Worm (Caenorhabditis elegans): ENCODE results near the gene frm-2.
A peak's percentile ranks its signal among the peaks of the same experiment; 100 is the strongest.

frm-2 gene

DNA sequence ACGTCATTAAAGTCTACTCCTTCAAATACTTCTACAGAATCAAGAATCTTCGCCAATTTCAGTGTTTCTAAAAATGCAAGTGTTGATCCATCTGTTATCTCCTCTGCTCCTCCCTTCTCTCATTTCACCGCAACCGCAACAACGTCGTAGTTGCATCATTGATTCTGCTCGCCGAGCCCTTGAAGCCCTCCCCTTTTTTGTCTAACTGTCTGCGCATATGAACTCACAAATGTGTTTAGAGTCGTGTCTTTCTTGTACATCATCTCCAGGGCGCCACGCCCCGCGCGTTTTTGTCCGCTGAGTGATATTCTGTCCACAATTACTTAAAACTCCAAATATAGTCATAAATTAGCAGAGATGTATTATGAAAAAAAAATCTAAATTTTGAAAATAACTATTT, 6.1 kb upstream of the frm-2 start:
- TF ChIP-seq flt-1 (GFP tag; IDR thresholded peaks at IDR 0.05), result no peak

DNA sequence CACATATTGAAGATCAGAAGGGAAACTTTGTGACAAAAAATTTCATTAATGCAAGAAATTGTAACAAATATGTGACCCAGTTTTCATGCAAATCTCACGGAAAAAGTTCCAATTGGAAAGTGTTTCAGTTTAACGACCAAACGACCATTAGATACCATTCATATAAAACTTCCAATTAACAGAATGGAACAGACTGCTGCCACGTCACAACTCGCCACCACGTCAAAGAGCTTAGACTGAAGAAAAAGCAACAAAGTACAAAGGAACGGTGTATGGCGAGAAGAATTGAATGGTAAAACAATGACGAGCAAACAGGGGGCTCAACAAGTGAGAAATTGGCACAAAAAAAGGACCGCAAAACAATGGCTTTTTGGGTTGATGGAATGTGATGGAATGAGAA, 3.4 kb upstream of the frm-2 start, which contains the start of gene T04C9.3:
Gene T04C9.3, plus strand, starts transcription at position 301 of the 400 bp plus-strand sequence.
- no peak for TF ChIP-seq tbx-11 (GFP tag; IDR thresholded peaks at IDR 0.05)
- no peak for TF ChIP-seq B0310.2 (tag; optimal IDR thresholded peaks at IDR 0.05)
- no peak for TF ChIP-seq flt-1 (GFP tag; IDR thresholded peaks at IDR 0.05)
- no peak for TF ChIP-seq sea-1 (GFP tag; conservative IDR thresholded peaks at IDR 0.05)
- no peak for TF ChIP-seq ceh-13 (GFP tag; optimal IDR thresholded peaks at IDR 0.05)
- TF ChIP-seq hmbx-1 (tag; optimal IDR thresholded peaks at IDR 0.05), result no peak
- no peak for TF ChIP-seq aly-1 (tag; optimal IDR thresholded peaks at IDR 0.05)
- TF ChIP-seq ama-1 (optimal IDR thresholded peaks at IDR 0.05), result no peak
- no peak for TF ChIP-seq scrt-1 (GFP tag; IDR thresholded peaks at IDR 0.05)
- TF ChIP-seq hmg-4 (GFP tag; optimal IDR thresholded peaks at IDR 0.05), result no peak
- no peak for TF ChIP-seq ceh-36 (tag; optimal IDR thresholded peaks at IDR 0.05)
- no peak for TF ChIP-seq ets-7 (tag; optimal IDR thresholded peaks at IDR 0.05)
- TF ChIP-seq F13C5.2 (tag; optimal IDR thresholded peaks at IDR 0.05), result no peak
- no peak for TF ChIP-seq hnd-1 (tag; optimal IDR thresholded peaks at IDR 0.05)
- TF ChIP-seq tra-4 (tag; optimal IDR thresholded peaks at IDR 0.05), result no peak
- no peak for TF ChIP-seq pes-1 (GFP tag; IDR thresholded peaks at IDR 0.05)
- no peak for TF ChIP-seq tbx-37 (GFP tag; conservative IDR thresholded peaks at IDR 0.05)

DNA sequence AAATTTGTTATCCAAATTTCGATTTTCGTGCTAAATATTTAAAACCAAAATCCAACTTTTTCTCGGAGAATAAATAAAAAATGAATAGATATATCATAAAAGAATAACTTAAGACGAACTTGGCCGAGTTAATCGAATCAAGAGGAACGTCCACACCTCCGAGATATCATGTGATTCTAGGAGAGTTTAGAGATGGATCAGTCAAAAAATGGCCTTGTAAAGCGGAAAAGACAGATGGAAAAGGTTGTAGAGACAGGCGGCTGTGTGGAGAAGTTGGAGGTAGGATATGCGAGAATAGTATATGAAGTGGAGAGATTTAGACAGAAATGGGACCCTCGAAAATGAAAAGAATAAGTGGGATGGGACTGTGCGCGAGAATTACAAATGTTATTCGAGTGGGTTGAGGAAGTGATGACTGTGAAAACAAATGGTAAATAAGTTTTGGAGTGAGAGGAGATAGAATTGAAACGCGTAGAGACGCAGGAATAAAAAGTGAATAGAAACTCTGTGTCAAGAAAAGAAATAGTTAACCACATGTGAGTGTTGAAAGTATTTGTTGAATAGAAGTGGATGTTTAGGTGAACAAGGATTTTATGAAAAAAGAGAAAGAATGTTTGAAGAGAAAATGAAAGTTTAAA, 946 bp upstream of the frm-2 start:
- TF ChIP-seq ceh-13 (GFP tag; optimal IDR thresholded peaks at IDR 0.05), result no peak
- TF ChIP-seq hmg-4 (GFP tag; optimal IDR thresholded peaks at IDR 0.05), result no peak
- TF ChIP-seq F13C5.2 (tag; optimal IDR thresholded peaks at IDR 0.05), result no peak
- TF ChIP-seq pes-1 (GFP tag; IDR thresholded peaks at IDR 0.05), result no peak
- no peak for TF ChIP-seq ama-1 (optimal IDR thresholded peaks at IDR 0.05)
- TF ChIP-seq hmbx-1 (tag; optimal IDR thresholded peaks at IDR 0.05), result no peak
- no peak for TF ChIP-seq sea-1 (GFP tag; conservative IDR thresholded peaks at IDR 0.05)
- no peak for TF ChIP-seq flt-1 (GFP tag; IDR thresholded peaks at IDR 0.05)
- no peak for TF ChIP-seq aly-1 (tag; optimal IDR thresholded peaks at IDR 0.05)
- TF ChIP-seq ets-7 (tag; optimal IDR thresholded peaks at IDR 0.05), result no peak
- no peak for TF ChIP-seq scrt-1 (GFP tag; IDR thresholded peaks at IDR 0.05)
- TF ChIP-seq tbx-11 (GFP tag; IDR thresholded peaks at IDR 0.05), result no peak
- no peak for TF ChIP-seq B0310.2 (tag; optimal IDR thresholded peaks at IDR 0.05)
- TF ChIP-seq hnd-1 (tag; optimal IDR thresholded peaks at IDR 0.05), result no peak

DNA sequence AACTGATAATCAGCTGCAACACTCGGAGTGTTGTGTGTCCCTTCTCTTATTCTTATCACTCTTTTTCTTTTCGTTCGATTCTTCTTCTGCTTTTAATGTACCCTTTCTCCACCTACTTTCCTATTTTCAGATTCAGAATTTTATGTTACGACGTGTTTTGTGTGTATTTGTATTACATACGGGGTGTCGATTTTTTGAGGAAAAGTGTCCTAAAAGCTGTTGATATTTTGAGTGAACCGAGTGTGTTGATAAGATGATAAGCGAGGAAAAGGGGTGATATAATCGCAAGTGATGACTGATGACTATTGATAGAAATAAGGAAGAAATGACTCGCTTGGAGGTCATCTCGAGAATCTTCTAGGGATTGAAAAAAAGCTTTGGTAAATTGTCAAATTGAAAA, 519 bp downstream of the frm-2 start:
- no peak for TF ChIP-seq tra-4 (tag; optimal IDR thresholded peaks at IDR 0.05)

DNA sequence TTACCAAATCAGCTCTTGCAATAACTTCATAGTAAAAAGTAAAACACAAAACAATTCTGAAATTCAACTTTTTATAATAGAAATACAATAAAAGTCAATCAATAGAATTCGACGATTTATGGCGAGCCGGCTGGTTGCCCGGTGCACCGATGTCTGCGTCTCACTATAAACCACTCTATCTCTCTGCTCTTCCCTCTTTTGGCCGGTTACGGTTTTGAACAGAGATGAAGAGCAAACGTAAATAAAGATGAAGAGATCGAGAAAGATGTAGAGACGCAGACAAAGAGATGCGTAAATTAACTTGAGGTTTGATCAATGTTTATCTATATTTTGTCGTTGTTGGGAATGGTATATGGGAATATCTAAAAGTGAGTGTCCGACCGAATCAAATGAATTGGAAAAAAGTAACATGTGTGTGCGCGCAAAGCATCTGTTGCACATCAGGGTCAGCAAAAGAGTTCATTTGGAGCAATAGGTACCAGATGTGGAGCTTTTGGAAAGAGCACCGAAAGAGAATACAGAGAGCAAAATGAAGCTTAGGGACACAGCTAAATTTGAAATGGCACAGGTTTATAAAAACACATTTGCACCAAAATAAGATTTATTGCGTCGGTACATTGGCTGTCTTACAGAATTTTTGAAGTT, 1.5 kb downstream of the frm-2 start:
- peak; percentile 18 for TF ChIP-seq hmg-4 (GFP tag; optimal IDR thresholded peaks at IDR 0.05)
- no peak for TF ChIP-seq hnd-1 (tag; optimal IDR thresholded peaks at IDR 0.05)

DNA sequence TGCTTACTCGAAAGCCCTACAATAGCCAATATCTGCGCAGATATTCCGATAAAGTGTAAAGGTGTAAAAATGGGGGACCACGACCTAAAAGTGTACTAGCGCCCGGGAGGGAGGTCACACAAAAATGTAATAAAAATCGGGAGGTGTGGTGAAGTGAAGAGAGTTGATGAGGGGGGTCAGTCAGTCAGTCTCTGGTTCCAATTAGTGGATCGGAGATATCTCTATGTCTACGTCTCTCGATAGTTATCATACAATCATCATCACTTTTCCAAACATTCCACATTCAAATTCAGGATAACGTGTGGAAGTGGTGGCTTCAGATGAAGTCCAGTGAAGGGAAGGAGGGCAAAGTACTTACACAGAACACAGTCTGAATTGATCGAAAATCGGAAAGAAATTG, 5.9 kb downstream of the frm-2 start:
- TF ChIP-seq hmbx-1 (tag; optimal IDR thresholded peaks at IDR 0.05), result no peak
- no peak for TF ChIP-seq scrt-1 (GFP tag; IDR thresholded peaks at IDR 0.05)
- no peak for TF ChIP-seq hnd-1 (tag; optimal IDR thresholded peaks at IDR 0.05)
- TF ChIP-seq F13C5.2 (tag; optimal IDR thresholded peaks at IDR 0.05), result no peak
- no peak for TF ChIP-seq flt-1 (GFP tag; IDR thresholded peaks at IDR 0.05)

DNA sequence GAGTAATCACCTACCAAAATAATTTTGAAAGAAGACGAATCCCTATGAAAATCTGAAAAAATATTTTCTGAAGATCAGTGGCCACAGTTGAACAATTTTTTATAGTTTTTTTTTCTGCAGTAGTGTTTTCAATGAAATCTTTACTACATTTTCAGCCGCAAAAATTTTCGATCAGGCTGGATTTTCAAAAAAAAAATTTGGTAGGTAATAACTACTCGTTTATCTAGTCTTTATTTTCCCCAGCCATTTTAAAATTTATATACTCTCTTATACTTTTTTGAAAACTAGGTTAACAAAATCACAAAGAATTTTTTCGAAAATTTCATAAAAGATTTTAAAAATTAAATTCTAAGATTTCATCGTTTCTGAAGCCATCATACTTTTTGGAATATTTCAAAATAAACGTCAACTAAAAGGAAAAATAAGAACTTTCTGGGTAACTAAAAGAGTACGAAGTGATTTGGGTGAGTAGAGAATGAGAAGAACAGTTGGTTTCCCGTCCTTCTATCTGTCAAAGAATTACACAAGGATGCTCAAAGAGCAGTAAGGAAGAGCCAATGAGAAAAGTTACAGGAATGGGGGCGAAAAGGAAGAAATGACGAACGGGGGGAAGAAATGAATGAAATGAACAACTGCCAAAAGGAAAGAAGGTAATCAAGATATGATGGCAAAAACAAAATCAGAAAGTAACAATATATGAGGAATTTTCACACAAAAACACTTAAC, 6.8 kb downstream of the frm-2 start, which contains the start of gene mlp-1:
Gene mlp-1, minus strand, starts transcription at position 51 of the 726 bp plus-strand sequence.
- TF ChIP-seq hnd-1 (tag; optimal IDR thresholded peaks at IDR 0.05) (no peak), tbx-37 (GFP tag; conservative IDR thresholded peaks at IDR 0.05) (no peak), F13C5.2 (tag; optimal IDR thresholded peaks at IDR 0.05) (no peak), tra-4 (tag; optimal IDR thresholded peaks at IDR 0.05) (no peak), hmbx-1 (tag; optimal IDR thresholded peaks at IDR 0.05) (no peak), ceh-13 (GFP tag; optimal IDR thresholded peaks at IDR 0.05) (no peak), ets-7 (tag; optimal IDR thresholded peaks at IDR 0.05) (no peak), aly-1 (tag; optimal IDR thresholded peaks at IDR 0.05) (no peak), pes-1 (GFP tag; IDR thresholded peaks at IDR 0.05) (no peak), flt-1 (GFP tag; IDR thresholded peaks at IDR 0.05) (no peak), sea-1 (GFP tag; conservative IDR thresholded peaks at IDR 0.05) (no peak), ceh-36 (tag; optimal IDR thresholded peaks at IDR 0.05) (no peak), B0310.2 (tag; optimal IDR thresholded peaks at IDR 0.05) (no peak), ama-1 (optimal IDR thresholded peaks at IDR 0.05) (no peak), tbx-11 (GFP tag; IDR thresholded peaks at IDR 0.05) (no peak), scrt-1 (GFP tag; IDR thresholded peaks at IDR 0.05) (no peak), hmg-4 (GFP tag; optimal IDR thresholded peaks at IDR 0.05) (no peak)

DNA sequence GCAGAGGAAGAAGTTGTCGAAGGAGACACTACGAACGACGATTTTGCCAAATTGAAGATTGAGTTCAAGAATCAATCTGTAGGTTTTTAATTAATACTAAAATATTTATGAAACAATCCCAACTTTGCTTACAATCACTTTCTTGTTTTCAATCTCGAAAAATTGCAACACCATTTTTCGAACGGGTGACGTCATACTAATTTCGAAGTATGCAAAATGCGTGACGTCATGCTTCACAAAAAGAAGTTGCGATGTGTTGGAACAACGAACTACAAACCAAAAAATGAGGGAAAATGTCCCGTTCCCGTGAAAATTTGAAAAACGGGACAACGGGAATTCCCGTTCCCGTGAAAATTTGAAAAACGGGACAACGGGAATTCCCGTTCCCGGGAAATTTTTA, 14.3 kb downstream of the frm-2 start:
- TF ChIP-seq hnd-1 (tag; optimal IDR thresholded peaks at IDR 0.05) (no peak), hmg-4 (GFP tag; optimal IDR thresholded peaks at IDR 0.05) (no peak), ets-7 (tag; optimal IDR thresholded peaks at IDR 0.05) (no peak), tbx-37 (GFP tag; conservative IDR thresholded peaks at IDR 0.05) (no peak), flt-1 (GFP tag; IDR thresholded peaks at IDR 0.05) (no peak), pes-1 (GFP tag; IDR thresholded peaks at IDR 0.05) (no peak), sea-1 (GFP tag; conservative IDR thresholded peaks at IDR 0.05) (no peak)
